Worm (Caenorhabditis elegans) whole organism, L1 larva: ENCODE measurements around the gene gcy-27.

Experiments used
- dpl-1 ChIP-seq, 3 experiments: fragments of 150-350 bp in 2 of 3; sonication (generic microtip) in 1 of 3; optimal IDR thresholded peaks; 2 replicates each; lab custom pipeline; 2014 to 2017; ENCODE audit warnings: missing biosample characterization in 3 of 3, missing genetic modification characterization in 3 of 3, missing genetic modification reagents in 3 of 3
- fos-1 ChIP-seq: fragments of 150-350 bp; optimal IDR thresholded peaks from 2 replicates; lab custom pipeline; 2014; ENCODE audit warnings: missing biosample characterization, missing genetic modification characterization
- isw-1 ChIP-seq: fragments of 200-800 bp; sonication (Bioruptor generic); IDR thresholded peaks from 2 replicates; pipeline ENCODE4 v1.3.6; 2022; ENCODE audit warnings: missing genetic modification characterization, missing compliant biosample characterization
- nhr-77 ChIP-seq: fragments of 150-350 bp; optimal IDR thresholded peaks from 2 replicates; lab custom pipeline; 2014; ENCODE audit warnings: missing biosample characterization, missing genetic modification characterization
- pag-3 ChIP-seq: sonication (generic microtip); optimal IDR thresholded peaks from 2 replicates; lab custom pipeline; 2017; ENCODE audit warnings: missing genetic modification characterization, mild to moderate bottlenecking, missing compliant biosample characterization, antibody characterized with exemption, borderline replicate concordance; ENCODE audit not compliant: insufficient read depth
- tbx-2 ChIP-seq: sonication (generic microtip); optimal IDR thresholded peaks from 2 replicates; lab custom pipeline; 2016; ENCODE audit warnings: missing genetic modification characterization, missing compliant biosample characterization

- TF ChIP-seq nhr-77 (tag; lab: Kevin White, UChicago) (no peak), isw-1 (no peak), pag-3 (no peak), dpl-1 (GFP tag; optimal IDR thresholded peaks at IDR 0.05; lab: Kevin White, UChicago) (no peak), fos-1 (no peak), tbx-2 (tag; lab: Kevin White, UChicago) (no peak)
These were observed 48.9 kb downstream of the gcy-27 start, which contains the start of gene T02D1.8 for ce11 chrIV:17387442-17387967.
